Worm (Caenorhabditis elegans) whole organism, young adult: ENCODE results near the gene ttr-16.

Experiments
- B0019.2 ChIP-seq: fragments of 200-800 bp; sonication (Bioruptor generic); conservative IDR thresholded peaks from 2 replicates; pipeline ENCODE4 v1.3.6; 2022; ENCODE audit warnings: missing genetic modification reagents, missing genetic modification characterization, missing compliant biosample characterization
- B0035.1 ChIP-seq: sonication (generic microtip); optimal IDR thresholded peaks from 2 replicates; lab custom pipeline; 2016; ENCODE audit warnings: missing genetic modification characterization, mild to moderate bottlenecking, missing compliant biosample characterization, missing genotype, missing genetic modification reagents
- D2030.7 ChIP-seq: fragments of 200-800 bp; sonication (Bioruptor generic); IDR thresholded peaks from 2 replicates; pipeline ENCODE4 v1.3.6; 2022; ENCODE audit warnings: missing genetic modification reagents, missing genetic modification characterization, missing compliant biosample characterization
- F22D6.2 ChIP-seq: sonication (generic microtip); optimal IDR thresholded peaks from 2 replicates; lab custom pipeline; 2016; ENCODE audit warnings: mild to moderate bottlenecking, missing genetic modification characterization, missing compliant biosample characterization
- F23B12.7 ChIP-seq: sonication (generic microtip); optimal IDR thresholded peaks from 2 replicates; lab custom pipeline; 2017; ENCODE audit warnings: missing genetic modification characterization, mild to moderate bottlenecking, missing compliant biosample characterization, antibody characterized with exemption, moderate library complexity; ENCODE audit not compliant: insufficient read depth
- F37B4.10 ChIP-seq: fragments of 200-800 bp; sonication (Bioruptor generic); IDR thresholded peaks from 2 replicates; pipeline ENCODE4 v1.3.6; 2022; ENCODE audit warnings: missing genetic modification characterization, missing compliant biosample characterization
- F55B11.4 ChIP-seq: sonication (generic microtip); optimal IDR thresholded peaks from 2 replicates; lab custom pipeline; 2016; ENCODE audit warnings: missing compliant biosample characterization, missing genetic modification characterization, borderline replicate concordance; ENCODE audit not compliant: insufficient read depth
- F57A8.1 ChIP-seq: fragments of 200-800 bp; sonication (Bioruptor generic); optimal IDR thresholded peaks from 2 replicates; lab custom pipeline; 2018; ENCODE audit warnings: mild to moderate bottlenecking, missing genetic modification characterization, moderate library complexity, missing compliant biosample characterization
- K11D2.4 ChIP-seq: fragments of 200-800 bp; sonication (Bioruptor generic); IDR thresholded peaks from 2 replicates; pipeline ENCODE4 v1.3.6; 2022; ENCODE audit warnings: missing genetic modification reagents, missing genetic modification characterization, missing compliant biosample characterization
- Y56A3A.18 ChIP-seq: fragments of 200-800 bp; sonication (Bioruptor generic); IDR thresholded peaks from 2 replicates; pipeline ENCODE4 v1.3.6; 2022; ENCODE audit warnings: missing genetic modification reagents, missing genetic modification characterization, missing compliant biosample characterization
- ZK185.1 ChIP-seq: sonication (generic microtip); optimal IDR thresholded peaks from 2 replicates; lab custom pipeline; 2016; ENCODE audit warnings: mild to moderate bottlenecking, missing genetic modification characterization, missing compliant biosample characterization; ENCODE audit not compliant: poor library complexity, severe bottlenecking
- ama-1 ChIP-seq, 3 experiments: fragments of 150-350 bp in 1 of 3; sonication (generic microtip) in 2 of 3; optimal IDR thresholded peaks; 2 replicates each; lab custom pipeline; 2014 to 2018; ENCODE audit warnings: missing biosample characterization in 2 of 3, missing genetic modification characterization in 2 of 3, missing genetic modification reagents in 2 of 3
- atf-7 ChIP-seq: sonication (generic microtip); optimal IDR thresholded peaks from 2 replicates; lab custom pipeline; 2017; ENCODE audit warnings: mild to moderate bottlenecking, missing genetic modification characterization, missing compliant biosample characterization
- attf-5 ChIP-seq: fragments of 200-800 bp; sonication (Bioruptor generic); optimal IDR thresholded peaks from 2 replicates; lab custom pipeline; 2018; ENCODE audit warnings: mild to moderate bottlenecking, missing genetic modification characterization, missing compliant biosample characterization
- ccch-3 ChIP-seq: fragments of 200-800 bp; sonication (Bioruptor generic); optimal IDR thresholded peaks from 2 replicates; lab custom pipeline; 2018; ENCODE audit warnings: mild to moderate bottlenecking, missing genetic modification characterization, missing compliant biosample characterization
- cebp-1 ChIP-seq, 2 experiments: fragments of 200-800 bp in 1 of 2; sonication (Bioruptor generic) in 1 of 2; sonication (generic microtip) in 1 of 2; IDR thresholded peaks in 1 of 2; optimal IDR thresholded peaks in 1 of 2; 2 replicates each; pipeline versions ENCODE4 v1.3.6 to Lab custom; 2017 to 2022; ENCODE audit warnings: missing compliant biosample characterization in 2 of 2, missing genetic modification characterization in 2 of 2, mild to moderate bottlenecking in 1 of 2, missing genetic modification reagents in 1 of 2, moderate library complexity in 1 of 2
- ceh-58 ChIP-seq: fragments of 200-800 bp; sonication (Bioruptor generic); IDR thresholded peaks from 2 replicates; pipeline ENCODE4 v1.3.6; 2022; ENCODE audit warnings: missing genetic modification characterization, missing compliant biosample characterization
- chd-7 ChIP-seq: sonication (generic microtip); optimal IDR thresholded peaks from 2 replicates; lab custom pipeline; 2016; ENCODE audit warnings: mild to moderate bottlenecking, missing genetic modification characterization, moderate library complexity, missing compliant biosample characterization
- dpl-1 ChIP-seq: fragments of 150-350 bp; optimal IDR thresholded peaks from 2 replicates; lab custom pipeline; 2014; ENCODE audit warnings: missing biosample characterization, missing genetic modification reagents, missing genetic modification characterization
- egl-44 ChIP-seq: fragments of 200-800 bp; sonication (Bioruptor generic); IDR thresholded peaks from 2 replicates; pipeline ENCODE4 v1.3.6; 2022; ENCODE audit warnings: missing genetic modification reagents, missing genetic modification characterization, missing compliant biosample characterization
- gei-17 ChIP-seq: fragments of 200-800 bp; sonication (Bioruptor generic); optimal IDR thresholded peaks from 2 replicates; lab custom pipeline; 2018; ENCODE audit warnings: mild to moderate bottlenecking, missing genetic modification characterization, missing compliant biosample characterization
- him-1 ChIP-seq: sonication (generic microtip); optimal IDR thresholded peaks from 2 replicates; lab custom pipeline; 2016; ENCODE audit warnings: missing genotype, missing genetic modification reagents, missing genetic modification characterization, missing compliant biosample characterization
- hlh-26 ChIP-seq: fragments of 200-800 bp; sonication (Bioruptor generic); conservative IDR thresholded peaks from 2 replicates; pipeline ENCODE4 v1.3.6; 2022; ENCODE audit warnings: missing genetic modification reagents, missing genetic modification characterization, missing compliant biosample characterization
- hmg-1.2 ChIP-seq: fragments of 200-800 bp; sonication (Bioruptor generic); IDR thresholded peaks from 2 replicates; pipeline ENCODE4 v1.3.6; 2022; ENCODE audit warnings: missing genetic modification reagents, missing genetic modification characterization, missing compliant biosample characterization
- hmg-20 ChIP-seq: fragments of 200-800 bp; sonication (Bioruptor generic); IDR thresholded peaks from 2 replicates; pipeline ENCODE4 v1.3.6; 2022; ENCODE audit warnings: missing genetic modification reagents, missing genetic modification characterization, missing compliant biosample characterization
- let-526 ChIP-seq: fragments of 200-800 bp; sonication (Bioruptor generic); IDR thresholded peaks from 2 replicates; pipeline ENCODE4 v1.3.6; 2022; ENCODE audit warnings: missing genetic modification reagents, missing genetic modification characterization, missing compliant biosample characterization
- lin-26 ChIP-seq: fragments of 200-800 bp; sonication (Bioruptor generic); IDR thresholded peaks from 2 replicates; pipeline ENCODE4 v1.3.6; 2022; ENCODE audit warnings: missing genetic modification reagents, missing genetic modification characterization, missing compliant biosample characterization
- lin-35 ChIP-seq, 3 experiments: fragments of 150-350 bp in 2 of 3; sonication (generic microtip) in 1 of 3; optimal IDR thresholded peaks; 2 replicates each; lab custom pipeline; 2014 to 2018; ENCODE audit warnings: missing biosample characterization in 3 of 3, missing genetic modification characterization in 3 of 3, missing genetic modification reagents in 3 of 3
- lin-54 ChIP-seq: fragments of 200-800 bp; sonication (Bioruptor generic); optimal IDR thresholded peaks from 2 replicates; lab custom pipeline; 2018; ENCODE audit warnings: mild to moderate bottlenecking, missing genetic modification characterization, missing compliant biosample characterization
- nfya-1 ChIP-seq: sonication (generic microtip); optimal IDR thresholded peaks from 2 replicates; lab custom pipeline; 2017; ENCODE audit warnings: antibody characterized with exemption, missing compliant biosample characterization, missing genetic modification characterization, borderline replicate concordance; ENCODE audit not compliant: insufficient read depth
- nfya-2 ChIP-seq: fragments of 200-800 bp; sonication (Bioruptor generic); IDR thresholded peaks from 2 replicates; pipeline ENCODE4 v1.3.6; 2022; ENCODE audit warnings: missing genetic modification reagents, missing genetic modification characterization, missing compliant biosample characterization
- nfyb-1 ChIP-seq: fragments of 200-800 bp; sonication (Bioruptor generic); IDR thresholded peaks from 2 replicates; pipeline ENCODE4 v1.3.6; 2022; ENCODE audit warnings: missing genetic modification reagents, missing genetic modification characterization, missing compliant biosample characterization
- nhr-179 ChIP-seq: sonication (generic microtip); optimal IDR thresholded peaks from 2 replicates; lab custom pipeline; 2016; ENCODE audit warnings: mild to moderate bottlenecking, missing genetic modification characterization, missing compliant biosample characterization
- nhr-27 ChIP-seq: fragments of 200-800 bp; sonication (Bioruptor generic); optimal IDR thresholded peaks from 2 replicates; lab custom pipeline; 2018; ENCODE audit warnings: mild to moderate bottlenecking, missing genetic modification characterization, moderate library complexity, missing compliant biosample characterization
- nhr-90 ChIP-seq: sonication (generic microtip); optimal IDR thresholded peaks from 2 replicates; lab custom pipeline; 2016; ENCODE audit warnings: missing genotype, mild to moderate bottlenecking, missing genetic modification characterization, missing compliant biosample characterization
- rcor-1 ChIP-seq: fragments of 200-800 bp; sonication (Bioruptor generic); IDR thresholded peaks from 2 replicates; pipeline ENCODE4 v1.3.6; 2022; ENCODE audit warnings: missing genetic modification reagents, missing genetic modification characterization, missing compliant biosample characterization
- rpc-1 ChIP-seq, 2 experiments: fragments of 150-350 bp in 1 of 2; sonication (generic microtip) in 1 of 2; optimal IDR thresholded peaks; 2 replicates each; lab custom pipeline; 2014 to 2018; ENCODE audit warnings: missing biosample characterization in 1 of 2, missing genetic modification characterization in 1 of 2, missing genetic modification reagents in 1 of 2, missing genotype in 1 of 2
- snpc-3.4 ChIP-seq: sonication (generic microtip); optimal IDR thresholded peaks from 2 replicates; lab custom pipeline; 2017; ENCODE audit warnings: missing genetic modification characterization, mild to moderate bottlenecking, missing compliant biosample characterization, antibody characterized with exemption, moderate library complexity, missing genotype, missing genetic modification reagents
- somi-1 ChIP-seq: fragments of 200-800 bp; sonication (Bioruptor generic); optimal IDR thresholded peaks from 2 replicates; lab custom pipeline; 2018; ENCODE audit warnings: mild to moderate bottlenecking, missing genetic modification characterization, missing compliant biosample characterization
- unc-62 ChIP-seq: fragments of 150-350 bp; optimal IDR thresholded peaks from 2 replicates; lab custom pipeline; 2014; ENCODE audit warnings: missing biosample characterization, missing genetic modification reagents, missing genetic modification characterization
- xnd-1 ChIP-seq: sonication (generic microtip); optimal IDR thresholded peaks from 2 replicates; lab custom pipeline; 2016; ENCODE audit warnings: missing genotype, missing genetic modification reagents, missing genetic modification characterization, missing compliant biosample characterization

ttr-16 gene

ce11 chrIV:11051963-11052362, 12.0 kb downstream of the ttr-16 start:
- no peak for TF ChIP-seq B0019.2 (GFP tag; lab: Robert Waterston, UW)
- TF ChIP-seq hmg-1.2 = no peak
- TF ChIP-seq rcor-1 (GFP tag; lab: Robert Waterston, UW) = no peak
- TF ChIP-seq egl-44 (GFP tag; lab: Robert Waterston, UW) = no peak
- no peak for TF ChIP-seq K11D2.4
- TF ChIP-seq snpc-3.4 (tag; lab: Kevin White, UChicago) = no peak
- no peak for TF ChIP-seq nfya-1 (tag; lab: Kevin White, UChicago)
- TF ChIP-seq ccch-3 (GFP tag; lab: Kevin White, UChicago) = no peak
- no peak for TF ChIP-seq F23B12.7 (tag; lab: Kevin White, UChicago)
- TF ChIP-seq nhr-179 (tag; lab: Kevin White, UChicago) = no peak
- TF ChIP-seq hlh-26 (GFP tag; lab: Robert Waterston, UW) = no peak
- TF ChIP-seq nhr-27 = no peak
- no peak for TF ChIP-seq F57A8.1 (GFP tag; lab: Kevin White, UChicago)
- no peak for TF ChIP-seq lin-54 (GFP tag; lab: Kevin White, UChicago)
- TF ChIP-seq hmg-20 = no peak
- no peak for TF ChIP-seq rpc-1 (optimal IDR thresholded peaks at IDR 0.05; lab: Kevin White, UChicago)
- TF ChIP-seq rpc-1 (tag; optimal IDR thresholded peaks at IDR 0.05; lab: Kevin White, UChicago) = no peak
- no peak for TF ChIP-seq ZK185.1 (tag; lab: Kevin White, UChicago)
- TF ChIP-seq, all 124 proteins: peak for 0

- TF ChIP-seq somi-1 (GFP tag; lab: Kevin White, UChicago) (no peak), gei-17 (GFP tag; lab: Kevin White, UChicago) (no peak), let-526 (GFP tag; lab: Robert Waterston, UW) (no peak), dpl-1 (GFP tag; lab: Kevin White, UChicago) (no peak), lin-26 (GFP tag; lab: Robert Waterston, UW) (no peak), hlh-26 (GFP tag; lab: Robert Waterston, UW) (no peak), ceh-58 (GFP tag; lab: Robert Waterston, UW) (no peak), ama-1 (optimal IDR thresholded peaks at IDR 0.05; lab: Kevin White, UChicago) (no peak), ama-1 (GFP tag; optimal IDR thresholded peaks at IDR 0.05; lab: Kevin White, UChicago) (no peak), D2030.7 (GFP tag; lab: Robert Waterston, UW) (no peak), atf-7 (tag; lab: Kevin White, UChicago) (no peak), cebp-1 (GFP tag; IDR thresholded peaks at IDR 0.05; lab: Robert Waterston, UW) (no peak), cebp-1 (tag; optimal IDR thresholded peaks at IDR 0.05; lab: Kevin White, UChicago) (no peak), unc-62 (no peak)
These were observed 14.1 kb downstream of the ttr-16 start, which contains the start of gene F36H1.3 for ce11 chrIV:11049806-11050205. Gene F36H1.3, plus strand, starts transcription at chrIV:11050128.

DNA sequence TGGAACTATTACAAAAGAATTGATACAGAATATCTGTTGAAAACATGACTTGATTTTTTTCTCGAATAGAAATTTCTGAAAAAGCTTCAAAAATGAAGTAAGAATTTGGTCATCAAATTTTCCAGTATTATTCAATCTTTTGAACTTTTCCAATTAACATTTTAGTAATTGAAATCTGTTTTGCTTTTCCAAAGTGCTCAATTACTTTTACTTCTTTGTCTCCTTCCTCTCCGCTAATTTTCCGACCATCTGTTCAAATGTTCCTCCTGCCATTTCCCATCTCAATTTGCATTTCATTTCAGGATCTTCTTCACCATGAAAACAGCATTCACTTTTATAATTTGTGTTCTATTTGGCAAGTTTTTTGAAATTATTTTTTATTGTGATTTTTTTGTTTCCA, 15.1 kb downstream of the ttr-16 start, which contains the start of gene F36H1.11:
Gene F36H1.11, plus strand, starts transcription at position 301 of the 400 bp plus-strand sequence.
- TF ChIP-seq B0035.1 (tag; lab: Kevin White, UChicago) (no peak), Y56A3A.18 (GFP tag; lab: Robert Waterston, UW) (no peak), F37B4.10 (GFP tag; lab: Robert Waterston, UW) (no peak), xnd-1 (tag; lab: Kevin White, UChicago) (no peak), F23B12.7 (tag; lab: Kevin White, UChicago) (no peak), nhr-90 (tag; lab: Kevin White, UChicago) (no peak), hmg-1.2 (no peak), F22D6.2 (tag; lab: Kevin White, UChicago) (no peak), F55B11.4 (tag; lab: Kevin White, UChicago) (no peak), nfya-2 (GFP tag; lab: Robert Waterston, UW) (no peak), lin-26 (GFP tag; lab: Robert Waterston, UW) (no peak), chd-7 (tag; lab: Kevin White, UChicago) (no peak), attf-5 (GFP tag; lab: Kevin White, UChicago) (no peak), nfyb-1 (GFP tag; lab: Robert Waterston, UW) (no peak), lin-35 (GFP tag; optimal IDR thresholded peaks at IDR 0.05; lab: Kevin White, UChicago) (no peak), him-1 (tag; lab: Kevin White, UChicago) (no peak)
